Worm (Caenorhabditis elegans) whole organism, young adult: ENCODE measurements around the gene lin-36.

Experiments
- B0019.2 ChIP-seq: fragments of 200-800 bp; sonication (Bioruptor generic); conservative IDR thresholded peaks from 2 replicates; pipeline ENCODE4 v1.3.6; 2022; ENCODE audit warnings: missing genetic modification reagents, missing genetic modification characterization, missing compliant biosample characterization
- F33H1.4 ChIP-seq: fragments of 200-800 bp; sonication (Bioruptor generic); IDR thresholded peaks from 2 replicates; pipeline ENCODE4 v1.3.6; 2022; ENCODE audit warnings: missing genetic modification reagents, missing genetic modification characterization, missing compliant biosample characterization
- F37B4.10 ChIP-seq: fragments of 200-800 bp; sonication (Bioruptor generic); IDR thresholded peaks from 2 replicates; pipeline ENCODE4 v1.3.6; 2022; ENCODE audit warnings: missing genetic modification characterization, missing compliant biosample characterization
- K12H6.12 ChIP-seq: fragments of 200-800 bp; sonication (Bioruptor generic); optimal IDR thresholded peaks from 2 replicates; lab custom pipeline; 2018; ENCODE audit warnings: mild to moderate bottlenecking, missing genetic modification characterization, missing compliant biosample characterization
- T07F8.4 ChIP-seq: sonication (generic microtip); optimal IDR thresholded peaks from 2 replicates; lab custom pipeline; 2016; ENCODE audit warnings: mild to moderate bottlenecking, missing genetic modification characterization, moderate library complexity, missing compliant biosample characterization
- Y95B8A.8 ChIP-seq: fragments of 200-800 bp; sonication (Bioruptor generic); IDR thresholded peaks from 2 replicates; pipeline ENCODE4 v1.3.6; 2022; ENCODE audit warnings: missing genetic modification reagents, missing genetic modification characterization, missing compliant biosample characterization
- aptf-2 ChIP-seq: fragments of 200-800 bp; sonication (Bioruptor generic); conservative IDR thresholded peaks from 2 replicates; pipeline ENCODE4 v1.3.6; 2022; ENCODE audit warnings: missing genetic modification reagents, missing genetic modification characterization, missing compliant biosample characterization
- aptf-3 ChIP-seq: fragments of 200-800 bp; sonication (Bioruptor generic); IDR thresholded peaks from 2 replicates; pipeline ENCODE4 v1.3.6; 2022; ENCODE audit warnings: missing genetic modification characterization, missing compliant biosample characterization
- bed-2 ChIP-seq: fragments of 200-800 bp; sonication (Bioruptor generic); IDR thresholded peaks from 2 replicates; pipeline ENCODE4 v1.3.6; 2022; ENCODE audit warnings: missing genetic modification reagents, missing genetic modification characterization, missing compliant biosample characterization
- dpff-1 ChIP-seq: sonication (generic microtip); optimal IDR thresholded peaks from 2 replicates; lab custom pipeline; 2017; ENCODE audit warnings: mild to moderate bottlenecking, missing genetic modification characterization, missing compliant biosample characterization
- egl-18 ChIP-seq: fragments of 200-800 bp; sonication (Bioruptor generic); IDR thresholded peaks from 2 replicates; pipeline ENCODE4 v1.3.6; 2022; ENCODE audit warnings: missing genetic modification reagents, missing genetic modification characterization, missing compliant biosample characterization
- egl-44 ChIP-seq: fragments of 200-800 bp; sonication (Bioruptor generic); IDR thresholded peaks from 2 replicates; pipeline ENCODE4 v1.3.6; 2022; ENCODE audit warnings: missing genetic modification reagents, missing genetic modification characterization, missing compliant biosample characterization
- egrh-3 ChIP-seq: fragments of 200-800 bp; sonication (Bioruptor generic); IDR thresholded peaks from 2 replicates; pipeline ENCODE4 v1.3.6; 2022; ENCODE audit warnings: missing genetic modification reagents, missing genetic modification characterization, missing compliant biosample characterization
- hmg-1.2 ChIP-seq: fragments of 200-800 bp; sonication (Bioruptor generic); IDR thresholded peaks from 2 replicates; pipeline ENCODE4 v1.3.6; 2022; ENCODE audit warnings: missing genetic modification reagents, missing genetic modification characterization, missing compliant biosample characterization
- lag-1 ChIP-seq: fragments of 200-800 bp; sonication (Bioruptor generic); IDR thresholded peaks from 2 replicates; pipeline ENCODE4 v1.3.6; 2022; ENCODE audit warnings: missing genetic modification reagents, missing genetic modification characterization, missing compliant biosample characterization
- let-607 ChIP-seq, 2 experiments: fragments of 200-800 bp in 1 of 2; sonication (Bioruptor generic) in 1 of 2; sonication (generic microtip) in 1 of 2; optimal IDR thresholded peaks; 2 replicates each; lab custom pipeline; 2016 to 2018; ENCODE audit warnings: mild to moderate bottlenecking in 2 of 2, missing compliant biosample characterization in 2 of 2, missing genetic modification characterization in 2 of 2, moderate library complexity in 2 of 2, missing genotype in 1 of 2
- lsl-1 ChIP-seq: fragments of 200-800 bp; sonication (Bioruptor generic); optimal IDR thresholded peaks from 2 replicates; lab custom pipeline; 2018; ENCODE audit warnings: mild to moderate bottlenecking, missing genetic modification characterization, moderate library complexity, missing compliant biosample characterization
- lsy-27 ChIP-seq: sonication (generic microtip); optimal IDR thresholded peaks from 2 replicates; lab custom pipeline; 2017; ENCODE audit warnings: missing genetic modification characterization, mild to moderate bottlenecking, missing compliant biosample characterization, antibody characterized with exemption, missing genotype, borderline replicate concordance; ENCODE audit not compliant: insufficient read depth
- madf-6 ChIP-seq: fragments of 200-800 bp; sonication (Bioruptor generic); IDR thresholded peaks from 2 replicates; pipeline ENCODE4 v1.3.6; 2022; ENCODE audit warnings: missing genetic modification reagents, missing genetic modification characterization, missing compliant biosample characterization
- madf-8 ChIP-seq: fragments of 200-800 bp; sonication (Bioruptor generic); conservative IDR thresholded peaks from 2 replicates; pipeline ENCODE4 v1.3.6; 2022; ENCODE audit warnings: missing genetic modification reagents, missing genetic modification characterization, missing compliant biosample characterization
- mxl-1 ChIP-seq: sonication (generic microtip); optimal IDR thresholded peaks from 2 replicates; lab custom pipeline; 2016; ENCODE audit warnings: missing genetic modification characterization, missing compliant biosample characterization
- nfyb-1 ChIP-seq: fragments of 200-800 bp; sonication (Bioruptor generic); IDR thresholded peaks from 2 replicates; pipeline ENCODE4 v1.3.6; 2022; ENCODE audit warnings: missing genetic modification reagents, missing genetic modification characterization, missing compliant biosample characterization
- rpc-1 ChIP-seq, 2 experiments: fragments of 150-350 bp in 1 of 2; sonication (generic microtip) in 1 of 2; optimal IDR thresholded peaks; 2 replicates each; lab custom pipeline; 2014 to 2018; ENCODE audit warnings: missing biosample characterization in 1 of 2, missing genetic modification characterization in 1 of 2, missing genetic modification reagents in 1 of 2, missing genotype in 1 of 2
- sdz-38 ChIP-seq: sonication (generic microtip); optimal IDR thresholded peaks from 2 replicates; lab custom pipeline; 2016; ENCODE audit warnings: missing genotype, missing genetic modification characterization, missing compliant biosample characterization
- snpc-1.1 ChIP-seq: sonication (generic microtip); optimal IDR thresholded peaks from 2 replicates; lab custom pipeline; 2017; ENCODE audit warnings: missing genetic modification characterization, mild to moderate bottlenecking, missing compliant biosample characterization, antibody characterized with exemption, moderate library complexity, missing genotype, missing genetic modification reagents; ENCODE audit not compliant: insufficient read depth
- snpc-1.3 ChIP-seq: sonication (generic microtip); optimal IDR thresholded peaks from 2 replicates; lab custom pipeline; 2017; ENCODE audit warnings: missing genetic modification characterization, mild to moderate bottlenecking, missing compliant biosample characterization, antibody characterized with exemption, moderate library complexity, missing genotype, missing genetic modification reagents; ENCODE audit not compliant: insufficient read depth
- snpc-3.4 ChIP-seq: sonication (generic microtip); optimal IDR thresholded peaks from 2 replicates; lab custom pipeline; 2017; ENCODE audit warnings: missing genetic modification characterization, mild to moderate bottlenecking, missing compliant biosample characterization, antibody characterized with exemption, moderate library complexity, missing genotype, missing genetic modification reagents
- snpc-4 ChIP-seq, 5 experiments: fragments of 150-350 bp in 1 of 5; sonication (generic microtip) in 4 of 5; optimal IDR thresholded peaks; 2 replicates each; lab custom pipeline; 2014 to 2018; ENCODE audit warnings: missing genetic modification characterization in 5 of 5, missing biosample characterization in 3 of 5, antibody characterized with exemption in 2 of 5, mild to moderate bottlenecking in 2 of 5, missing compliant biosample characterization in 2 of 5, missing genotype in 2 of 5, moderate library complexity in 2 of 5, missing genetic modification reagents in 1 of 5
- tlf-1 ChIP-seq: fragments of 200-800 bp; sonication (Bioruptor generic); optimal IDR thresholded peaks from 2 replicates; lab custom pipeline; 2018; ENCODE audit warnings: mild to moderate bottlenecking, missing genetic modification characterization, missing compliant biosample characterization
- unc-130 ChIP-seq: sonication (generic microtip); optimal IDR thresholded peaks from 2 replicates; lab custom pipeline; 2016; ENCODE audit warnings: missing genetic modification reagents, missing genetic modification characterization, missing compliant biosample characterization
- xnd-1 ChIP-seq: sonication (generic microtip); optimal IDR thresholded peaks from 2 replicates; lab custom pipeline; 2016; ENCODE audit warnings: missing genotype, missing genetic modification reagents, missing genetic modification characterization, missing compliant biosample characterization
- zfh-2 ChIP-seq: fragments of 200-800 bp; sonication (Bioruptor generic); conservative IDR thresholded peaks from 2 replicates; pipeline ENCODE4 v1.3.6; 2022; ENCODE audit warnings: missing genetic modification reagents, missing genetic modification characterization, missing compliant biosample characterization
- ztf-25 ChIP-seq: fragments of 200-800 bp; sonication (Bioruptor generic); IDR thresholded peaks from 2 replicates; pipeline ENCODE4 v1.3.6; 2022; ENCODE audit warnings: missing genetic modification reagents, missing genetic modification characterization, missing compliant biosample characterization
- ztf-26 ChIP-seq: sonication (generic microtip); optimal IDR thresholded peaks from 2 replicates; lab custom pipeline; 2017; ENCODE audit warnings: missing genetic modification characterization, missing compliant biosample characterization
- ztf-3 ChIP-seq: fragments of 200-800 bp; sonication (Bioruptor generic); optimal IDR thresholded peaks from 2 replicates; lab custom pipeline; 2018; ENCODE audit warnings: mild to moderate bottlenecking, missing genetic modification characterization, missing compliant biosample characterization
- ztf-6 ChIP-seq: fragments of 200-800 bp; sonication (Bioruptor generic); IDR thresholded peaks from 2 replicates; pipeline ENCODE4 v1.3.6; 2022; ENCODE audit warnings: missing genetic modification reagents, missing genetic modification characterization, missing compliant biosample characterization

The lin-36 gene

ce11 chrIII:7997447-7998046 is 23.1 kb downstream of the lin-36 start:
- TF ChIP-seq F33H1.4 (GFP tag; lab: Robert Waterston, UW) (no peak), ztf-26 (no peak), snpc-1.1 (tag; lab: Kevin White, UChicago) (peak; percentile 61), F37B4.10 (GFP tag; lab: Robert Waterston, UW) (no peak), snpc-4 (GFP tag; optimal IDR thresholded peaks at IDR 0.05; lab: Kevin White, UChicago) (no peak), snpc-4 (tag; optimal IDR thresholded peaks at IDR 0.05; lab: Kevin White, UChicago) (peak in 2 of 4 experiments; percentile 77 to 89), hmg-1.2 (GFP tag; lab: Robert Waterston, UW) (peak; percentile 48; the same call in 1 of the 2 replicates), snpc-1.3 (tag; lab: Kevin White, UChicago) (no peak), ztf-3 (GFP tag; lab: Kevin White, UChicago) (no peak), sdz-38 (tag; lab: Kevin White, UChicago) (no peak)

ce11 chrIII:7996353-7996752 is 24.3 kb downstream of the lin-36 start, which contains the start of gene npr-17:
TSS of gene npr-17 (minus strand) at chrIII:7996453.
- no peak for TF ChIP-seq let-607 (tag; optimal IDR thresholded peaks at IDR 0.05; lab: Kevin White, UChicago)

ce11 chrIII:7986585-7987171 is 34.0 kb downstream of the lin-36 start, which contains the start of gene hrpk-2:
TSS of gene hrpk-2 (plus strand) at chrIII:7987121.
- TF ChIP-seq ztf-26 (no peak), lsl-1 (peak; percentile 81), snpc-3.4 (peak; percentile 28), xnd-1 (tag; lab: Kevin White, UChicago) (peak; percentile 27), F33H1.4 (GFP tag; lab: Robert Waterston, UW) (peak; percentile 73), egl-44 (GFP tag; lab: Robert Waterston, UW) (no peak), bed-2 (GFP tag; lab: Robert Waterston, UW) (no peak), madf-6 (GFP tag; lab: Robert Waterston, UW) (peak; percentile 65; the same call in 1 of the 2 replicates), B0019.2 (GFP tag; lab: Robert Waterston, UW) (peak; percentile 19; the same call in 1 of the 2 replicates)
- TF ChIP-seq, all 124 proteins: peak for 6

- no peak for TF ChIP-seq aptf-3 (GFP tag; lab: Robert Waterston, UW)
- no peak for TF ChIP-seq lsy-27 (tag; lab: Kevin White, UChicago)
- no peak for TF ChIP-seq nfyb-1 (GFP tag; lab: Robert Waterston, UW)
- no peak for TF ChIP-seq rpc-1 (optimal IDR thresholded peaks at IDR 0.05; lab: Kevin White, UChicago)
- no peak for TF ChIP-seq rpc-1 (tag; optimal IDR thresholded peaks at IDR 0.05; lab: Kevin White, UChicago)
- TF ChIP-seq egrh-3 (GFP tag; lab: Robert Waterston, UW): peak; percentile 8; the same call in 1 of the 2 replicates
- peak; percentile 65 for TF ChIP-seq zfh-2 (GFP tag; lab: Robert Waterston, UW)
- no peak for TF ChIP-seq mxl-1
- no peak for TF ChIP-seq ztf-25
- TF ChIP-seq madf-8 (GFP tag; lab: Robert Waterston, UW): no peak
- no peak for TF ChIP-seq K12H6.12 (tag; lab: Kevin White, UChicago)
- TF ChIP-seq egl-18: no peak
- TF ChIP-seq ztf-6 (GFP tag; lab: Robert Waterston, UW): 0 out of 2 replicates have a peak, but pooled peaks have one; percentile 16
- TF ChIP-seq xnd-1 (tag; lab: Kevin White, UChicago): no peak
- TF ChIP-seq T07F8.4 (tag; lab: Kevin White, UChicago): no peak
- TF ChIP-seq unc-130 (GFP tag; lab: Kevin White, UChicago): no peak
- TF ChIP-seq dpff-1 (tag; lab: Kevin White, UChicago): no peak
- TF ChIP-seq tlf-1 (GFP tag; lab: Kevin White, UChicago): no peak
- no peak for TF ChIP-seq aptf-2 (GFP tag; lab: Robert Waterston, UW)
- TF ChIP-seq lag-1 (GFP tag; lab: Robert Waterston, UW): no peak
- TF ChIP-seq ztf-26: no peak
- TF ChIP-seq Y95B8A.8 (GFP tag; lab: Robert Waterston, UW): no peak
Measured at ce11 chrIII:7981938-7982337, 38.7 kb downstream of the lin-36 start.
